Fruit fly (Drosophila melanogaster): ENCODE results near the gene CG31673.

Gene CG31673

DNA sequence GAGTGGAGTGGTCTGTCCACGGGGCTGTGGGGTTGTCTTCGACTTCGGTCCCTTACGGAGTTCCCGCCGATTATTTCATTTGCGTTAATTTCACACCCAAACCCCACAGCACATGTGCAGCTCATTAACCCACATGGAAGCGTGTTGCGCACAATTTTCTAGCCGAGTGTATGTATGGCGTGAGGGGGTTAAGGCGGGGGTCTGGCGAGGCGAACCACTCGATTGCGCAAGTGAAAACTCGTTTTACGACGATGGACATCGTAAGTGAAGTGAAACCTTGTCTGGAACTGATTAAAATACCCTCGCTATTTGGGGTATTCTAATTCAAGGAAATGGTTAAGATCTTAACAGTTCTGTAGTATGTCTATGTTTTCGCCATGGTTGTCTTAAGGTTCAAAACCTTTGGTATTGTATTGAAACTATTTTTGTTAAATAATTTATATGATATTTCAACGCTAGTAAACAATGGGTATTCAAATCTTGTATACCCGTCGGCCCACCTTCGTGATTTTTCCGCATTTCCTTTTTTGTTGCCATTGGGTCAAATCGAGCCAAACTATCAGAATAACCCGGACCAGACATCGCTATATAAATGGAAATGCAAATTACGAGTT lies 18.3 kb upstream of the CG31673 start (continued):
- TF ChIP-seq Sin3A (optimal IDR thresholded peaks at IDR 0.05) (no peak), CG17361 (GFP tag; IDR thresholded peaks at IDR 0.05) (peak; percentile 64; the same call in 1 of the 3 replicates), CG9932 (GFP tag; IDR thresholded peaks at IDR 0.05) (no peak; the same call in 1 of the 2 replicates), salm (tag; optimal IDR thresholded peaks at IDR 0.05) (no peak), CG14710 (tag; optimal IDR thresholded peaks at IDR 0.05) (no peak), CG13424 (tag; optimal IDR thresholded peaks at IDR 0.05) (peak; percentile 55), CG6765 (GFP tag; optimal IDR thresholded peaks at IDR 0.05) (no peak), al (GFP tag; IDR thresholded peaks at IDR 0.05) (no peak), shn (GFP tag; optimal IDR thresholded peaks at IDR 0.05) (no peak), CG11247 (GFP tag; IDR thresholded peaks at IDR 0.05) (no peak), Nf-YB (GFP tag; optimal IDR thresholded peaks at IDR 0.05) (no peak), dysf (GFP tag; IDR thresholded peaks at IDR 0.05) (peak; percentile 50; the same call in 1 of the 3 replicates), exex (tag; optimal IDR thresholded peaks at IDR 0.05) (no peak), fru (optimal IDR thresholded peaks at IDR 0.05) (no peak), zen (tag; optimal IDR thresholded peaks at IDR 0.05) (no peak), jing (GFP tag; optimal IDR thresholded peaks at IDR 0.05) (peak; percentile 10), CG4328 (GFP tag; optimal IDR thresholded peaks at IDR 0.05) (no peak), pho (GFP tag; optimal IDR thresholded peaks at IDR 0.05) (no peak), CG3726 (GFP tag; IDR thresholded peaks at IDR 0.05) (no peak), Mad (GFP tag; optimal IDR thresholded peaks at IDR 0.05) (no peak), fd102C (GFP tag; optimal IDR thresholded peaks at IDR 0.05) (no peak), gt (GFP tag; IDR thresholded peaks at IDR 0.05) (no peak), CG12219 (GFP tag; optimal IDR thresholded peaks at IDR 0.05) (peak; percentile 45), NC2α (GFP tag; optimal IDR thresholded peaks at IDR 0.05) (no peak), CG11696 (GFP tag; IDR thresholded peaks at IDR 0.05) (peak; percentile 60; the same call in 1 of the 2 replicates), Scr (GFP tag; IDR thresholded peaks at IDR 0.05; ENCODE audit: partially characterized antibody) (no peak), vfl (GFP tag; optimal IDR thresholded peaks at IDR 0.05) (no peak), Usf (GFP tag; optimal IDR thresholded peaks at IDR 0.05) (no peak), CG30020 (tag; optimal IDR thresholded peaks at IDR 0.05) (no peak), ap (GFP tag; IDR thresholded peaks at IDR 0.05) (peak; percentile 54; the same call in 1 of the 2 replicates), Ravus (GFP tag; IDR thresholded peaks at IDR 0.05) (no peak), CG11085 (GFP tag; IDR thresholded peaks at IDR 0.05) (no peak), CG18262 (tag; optimal IDR thresholded peaks at IDR 0.05) (peak; percentile 55), Aef1 (GFP tag; IDR thresholded peaks at IDR 0.05) (0 out of 3 replicates have a peak, but pooled peaks have one; percentile 20), Opbp (GFP tag; IDR thresholded peaks at IDR 0.05; ENCODE audit: partially characterized antibody) (no peak), esg (GFP tag; conservative IDR thresholded peaks at IDR 0.05) (peak; percentile 63), H2.0 (GFP tag; IDR thresholded peaks at IDR 0.05) (peak; percentile 39; the same call in 1 of the 2 replicates), ato (GFP tag; IDR thresholded peaks at IDR 0.05; ENCODE audit: partially characterized antibody) (no peak), Mrtf (GFP tag; IDR thresholded peaks at IDR 0.05) (no peak), her (GFP tag; optimal IDR thresholded peaks at IDR 0.05) (no peak), Xbp1 (GFP tag; optimal IDR thresholded peaks at IDR 0.05) (peak; percentile 52), fd3F (GFP tag; optimal IDR thresholded peaks at IDR 0.05) (peak; percentile 29), CG2129 (GFP tag; IDR thresholded peaks at IDR 0.05; ENCODE audit: partially characterized antibody) (no peak), grn (GFP tag; optimal IDR thresholded peaks at IDR 0.05) (no peak), CG2889 (GFP tag; IDR thresholded peaks at IDR 0.05) (no peak), lola (GFP tag; optimal IDR thresholded peaks at IDR 0.05) (no peak), tx (GFP tag; optimal IDR thresholded peaks at IDR 0.05) (no peak), CG16863 (GFP tag; optimal IDR thresholded peaks at IDR 0.05) (no peak), CG4820 (GFP tag; optimal IDR thresholded peaks at IDR 0.05) (peak; percentile 41), Dref (GFP tag; IDR thresholded peaks at IDR 0.05) (no peak), Doc3 (GFP tag; IDR thresholded peaks at IDR 0.05; ENCODE audit: partially characterized antibody) (no peak)

Measured in whole organism, embryonic.